Fruit fly (Drosophila melanogaster): ENCODE data around the gene hid.

Gene hid

DNA sequence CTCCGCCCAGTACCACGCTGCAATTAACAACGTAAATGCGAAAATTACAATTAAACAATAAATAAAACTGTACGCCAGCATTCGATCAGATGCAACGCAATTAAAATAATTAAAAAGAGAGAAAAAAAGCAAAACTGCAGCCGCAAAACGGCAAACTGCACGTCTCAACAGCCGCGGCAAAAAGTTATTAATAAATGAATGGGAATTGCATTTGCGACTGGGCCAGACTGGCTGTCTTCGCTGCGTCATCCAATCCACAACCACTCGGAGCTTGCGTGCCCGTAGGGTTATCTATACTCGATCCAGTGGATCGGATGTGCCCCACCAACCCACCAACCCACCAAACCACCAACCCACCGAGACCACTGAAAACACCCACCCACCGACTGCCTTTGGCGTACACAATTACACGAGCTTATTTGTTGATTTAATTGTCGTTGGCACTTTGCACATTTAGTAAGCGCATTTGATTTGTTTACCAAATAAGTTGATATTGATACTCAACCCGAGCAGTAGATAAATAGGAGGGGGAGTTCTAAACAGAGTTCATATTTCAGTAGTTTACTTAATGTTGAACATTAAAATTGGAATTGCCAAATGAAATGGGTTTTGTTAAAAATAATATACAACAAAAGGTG lies 5.8 kb downstream of the hid start (continued):
- no peak for TF ChIP-seq CG8290 (GFP tag; optimal IDR thresholded peaks at IDR 0.05)
- peak in 1 of 2 experiments; percentile 74 for TF ChIP-seq CG8290 (tag; optimal IDR thresholded peaks at IDR 0.05)
- TF ChIP-seq CG12071 (GFP tag; optimal IDR thresholded peaks at IDR 0.05): peak; percentile 52
- TF ChIP-seq CG2116 (GFP tag; optimal IDR thresholded peaks at IDR 0.05): no peak
- TF ChIP-seq cwo (GFP tag; optimal IDR thresholded peaks at IDR 0.05): peak; percentile 4
- no peak for TF ChIP-seq ato (GFP tag; IDR thresholded peaks at IDR 0.05; ENCODE audit: partially characterized antibody)
- TF ChIP-seq CG18619 (GFP tag; optimal IDR thresholded peaks at IDR 0.05): peak; percentile 27
- no peak for TF ChIP-seq slou (GFP tag; optimal IDR thresholded peaks at IDR 0.05)
- peak; percentile 17 for TF ChIP-seq CG1233 (GFP tag; optimal IDR thresholded peaks at IDR 0.05)
- TF ChIP-seq dimm (GFP tag; IDR thresholded peaks at IDR 0.05): no peak
- peak; percentile 23 for TF ChIP-seq Blimp-1 (GFP tag; optimal IDR thresholded peaks at IDR 0.05)
- peak in 1 of 2 experiments; percentile 3 for TF ChIP-seq bsh (GFP tag; optimal IDR thresholded peaks at IDR 0.05)
- TF ChIP-seq Rfx (GFP tag; IDR thresholded peaks at IDR 0.05): peak; percentile 18; the same call in 1 of the 2 replicates
- no peak for TF ChIP-seq kay (GFP tag; optimal IDR thresholded peaks at IDR 0.05)
- peak; percentile 37 for TF ChIP-seq ATbp (GFP tag; optimal IDR thresholded peaks at IDR 0.05)
- TF ChIP-seq CG8359 (GFP tag; optimal IDR thresholded peaks at IDR 0.05; ENCODE audit: borderline replicate concordance): peak; percentile 38
- TF ChIP-seq CG4707 (GFP tag; optimal IDR thresholded peaks at IDR 0.05): peak; percentile 3
- no peak for TF ChIP-seq lov (optimal IDR thresholded peaks at IDR 0.05)
- TF ChIP-seq lov (GFP tag; IDR thresholded peaks at IDR 0.05): no peak
- TF ChIP-seq CG17359 (tag; optimal IDR thresholded peaks at IDR 0.05): peak; percentile 7
- TF ChIP-seq ems (GFP tag; optimal IDR thresholded peaks at IDR 0.05): no peak
- TF ChIP-seq ro (GFP tag; IDR thresholded peaks at IDR 0.05): no peak
- no peak for TF ChIP-seq CTCF (GFP tag; optimal IDR thresholded peaks at IDR 0.05)
- TF ChIP-seq CG15011 (GFP tag; optimal IDR thresholded peaks at IDR 0.05): peak; percentile 13
- TF ChIP-seq caup (GFP tag; optimal IDR thresholded peaks at IDR 0.05; ENCODE audit: severe bottlenecking): peak; percentile 28
- peak; percentile 10 for TF ChIP-seq CoRest (tag; optimal IDR thresholded peaks at IDR 0.05)
- peak; percentile 58 for TF ChIP-seq PHDP (tag; optimal IDR thresholded peaks at IDR 0.05)

DNA sequence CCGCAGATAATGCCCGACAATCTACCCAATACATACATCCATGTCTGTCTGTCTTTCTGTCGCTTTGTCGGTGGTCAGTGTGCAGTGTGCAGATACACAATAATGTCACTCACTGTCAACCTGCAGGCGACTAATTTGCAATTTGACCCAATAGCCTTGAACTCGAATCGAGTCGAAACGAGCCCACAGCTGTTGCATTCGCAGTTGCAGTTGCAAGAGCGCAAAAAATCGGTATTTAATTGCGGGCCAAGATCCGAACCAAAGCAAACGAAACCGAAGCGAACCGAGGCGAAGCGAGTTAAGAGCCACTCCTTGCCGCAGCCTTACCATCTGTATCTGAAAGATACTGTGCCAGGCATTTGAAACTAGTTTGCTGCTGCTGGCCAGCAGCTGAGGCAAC lies 10.6 kb downstream of the hid start:
- 0 out of 3 replicates have a peak, but pooled peaks have one; percentile 10 for TF ChIP-seq hb (GFP tag; IDR thresholded peaks at IDR 0.05; ENCODE audit: partially characterized antibody)
- TF ChIP-seq Lim3 (GFP tag; IDR thresholded peaks at IDR 0.05): no peak
- TF ChIP-seq Elba2 (GFP tag; optimal IDR thresholded peaks at IDR 0.05): no peak
- 0 out of 3 replicates have a peak, but pooled peaks have one; percentile 24 for TF ChIP-seq vnd (GFP tag; IDR thresholded peaks at IDR 0.05; ENCODE audit: partially characterized antibody)
- TF ChIP-seq CG15479 (GFP tag; optimal IDR thresholded peaks at IDR 0.05): peak; percentile 89
- peak; percentile 25 for TF ChIP-seq Med (GFP tag)
- TF ChIP-seq amos (GFP tag; IDR thresholded peaks at IDR 0.05; ENCODE audit: partially characterized antibody): 0 out of 2 replicates have a peak, but pooled peaks have one; percentile 18
- no peak for TF ChIP-seq B-H2 (GFP tag; optimal IDR thresholded peaks at IDR 0.05)
- peak; percentile 70 for TF ChIP-seq D (optimal IDR thresholded peaks at IDR 0.05)
- TF ChIP-seq D (GFP tag; optimal IDR thresholded peaks at IDR 0.05): no peak
- no peak for TF ChIP-seq ems (GFP tag; optimal IDR thresholded peaks at IDR 0.05)
- peak; percentile 60 for TF ChIP-seq zen (tag; optimal IDR thresholded peaks at IDR 0.05)
- no peak for TF ChIP-seq Hr51 (GFP tag; optimal IDR thresholded peaks at IDR 0.05)

Measured in whole organism, embryonic.